Fruit fly (Drosophila melanogaster): ENCODE data around the gene CG2310.

CG2310 gene

DNA sequence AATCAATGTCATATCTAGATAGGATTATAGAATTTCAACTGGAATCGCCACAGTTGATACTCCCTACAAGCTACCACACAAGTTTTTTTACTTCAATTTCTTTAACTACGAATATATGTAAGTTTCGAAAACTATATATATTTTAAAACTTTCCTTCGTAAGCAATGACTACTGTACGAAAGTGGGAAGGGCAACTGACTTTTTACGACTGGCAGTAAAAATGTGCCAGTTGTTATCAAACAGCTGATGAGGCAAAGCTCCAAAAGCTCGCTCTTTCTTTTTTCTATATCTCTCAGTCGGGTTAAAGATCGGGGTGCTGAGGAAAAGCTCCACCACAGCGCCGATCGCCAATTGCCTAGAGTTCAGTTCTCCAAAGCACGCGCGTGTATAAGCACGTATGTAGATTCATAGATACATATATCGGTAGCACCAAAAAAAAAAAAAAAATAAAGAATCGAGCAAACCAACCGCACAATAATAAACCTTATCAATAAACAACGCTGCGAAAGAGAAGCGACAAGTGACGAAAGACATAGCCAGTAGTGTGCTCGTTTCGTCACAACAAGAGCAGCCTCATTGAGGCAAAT lies 14.3 kb downstream of the CG2310 start (continued):
- TF ChIP-seq CG11093 (GFP tag; IDR thresholded peaks at IDR 0.05) (0 out of 3 replicates have a peak, but pooled peaks have one; percentile 26), CG10431 (GFP tag; optimal IDR thresholded peaks at IDR 0.05) (no peak), Kr (GFP tag; optimal IDR thresholded peaks at IDR 0.05) (no peak), CG30403 (GFP tag; optimal IDR thresholded peaks at IDR 0.05) (peak; percentile 42), Fer2 (tag; optimal IDR thresholded peaks at IDR 0.05) (peak; percentile 9), CG7271 (tag; optimal IDR thresholded peaks at IDR 0.05) (no peak), Eip74EF (GFP tag; optimal IDR thresholded peaks at IDR 0.05) (peak in 1 of 2 experiments; percentile 82), TFAM (GFP tag; optimal IDR thresholded peaks at IDR 0.05) (no peak), ATbp (GFP tag; optimal IDR thresholded peaks at IDR 0.05) (peak; percentile 61), pita (GFP tag; optimal IDR thresholded peaks at IDR 0.05) (no peak), CG6791 (GFP tag; IDR thresholded peaks at IDR 0.05; ENCODE audit: partially characterized antibody) (no peak), HLH54F (GFP tag; optimal IDR thresholded peaks at IDR 0.05) (peak; percentile 20), Elba2 (GFP tag; optimal IDR thresholded peaks at IDR 0.05) (no peak), CG2120 (GFP tag; optimal IDR thresholded peaks at IDR 0.05) (peak; percentile 74), vfl (GFP tag; optimal IDR thresholded peaks at IDR 0.05) (no peak), CG9215 (GFP tag; IDR thresholded peaks at IDR 0.05) (no peak), amos (GFP tag; IDR thresholded peaks at IDR 0.05; ENCODE audit: partially characterized antibody) (peak; percentile 24; the same call in 1 of the 2 replicates), Xbp1 (GFP tag; optimal IDR thresholded peaks at IDR 0.05) (peak; percentile 47), CG2875 (GFP tag; optimal IDR thresholded peaks at IDR 0.05) (peak; percentile 34), Ets65A (GFP tag) (peak; percentile 94), CG9727 (GFP tag; optimal IDR thresholded peaks at IDR 0.05) (peak; percentile 38), CG1603 (tag; optimal IDR thresholded peaks at IDR 0.05) (peak; percentile 41), CG1529 (GFP tag; optimal IDR thresholded peaks at IDR 0.05) (peak; percentile 11), CG14014 (GFP tag; IDR thresholded peaks at IDR 0.05) (peak; percentile 75; the same call in 1 of the 2 replicates), Hr39 (optimal IDR thresholded peaks at IDR 0.05) (no peak), Awh (GFP tag; IDR thresholded peaks at IDR 0.05) (no peak), CG2199 (GFP tag; IDR thresholded peaks at IDR 0.05) (no peak), CG14860 (GFP tag; IDR thresholded peaks at IDR 0.05; ENCODE audit: partially characterized antibody) (no peak), CG31365 (tag; optimal IDR thresholded peaks at IDR 0.05) (peak; percentile 37), unpg (GFP tag; optimal IDR thresholded peaks at IDR 0.05) (peak; percentile 78), Rfx (GFP tag; IDR thresholded peaks at IDR 0.05) (peak; percentile 82), ftz-f1 (GFP tag; optimal IDR thresholded peaks at IDR 0.05) (peak; percentile 20), zen2 (GFP tag; IDR thresholded peaks at IDR 0.05; ENCODE audit: partially characterized antibody) (no peak), CG32772 (GFP tag; IDR thresholded peaks at IDR 0.05) (0 out of 2 replicates have a peak, but pooled peaks have one; percentile 6), CG13287 (GFP tag; IDR thresholded peaks at IDR 0.05; ENCODE audit: partially characterized antibody) (peak; percentile 34; the same call in 1 of the 2 replicates), CG16863 (GFP tag; optimal IDR thresholded peaks at IDR 0.05) (peak; percentile 7), Sox100B (GFP tag; optimal IDR thresholded peaks at IDR 0.05) (peak; percentile 61), CG1024 (GFP tag; IDR thresholded peaks at IDR 0.05) (no peak; the same call in 1 of the 2 replicates), CG6683 (GFP tag; optimal IDR thresholded peaks at IDR 0.05) (peak; percentile 24), lmd (GFP tag; IDR thresholded peaks at IDR 0.05) (peak; percentile 70), sr (GFP tag; IDR thresholded peaks at IDR 0.05) (0 out of 3 replicates have a peak, but pooled peaks have one; percentile 26), Ada2b (GFP tag; IDR thresholded peaks at IDR 0.05) (peak; percentile 79), sna (GFP tag; IDR thresholded peaks at IDR 0.05; ENCODE audit: partially characterized antibody) (no peak), CG30431 (GFP tag; optimal IDR thresholded peaks at IDR 0.05) (no peak), scrt (GFP tag; optimal IDR thresholded peaks at IDR 0.05) (peak; percentile 45), jigr1 (GFP tag; IDR thresholded peaks at IDR 0.05) (no peak), Mrtf (GFP tag; IDR thresholded peaks at IDR 0.05) (peak; percentile 57; the same call in 2 of the 3 replicates), CG9876 (GFP tag; optimal IDR thresholded peaks at IDR 0.05) (no peak), CHES-1-like (GFP tag; optimal IDR thresholded peaks at IDR 0.05) (peak; percentile 14), Mes4 (GFP tag; optimal IDR thresholded peaks at IDR 0.05) (peak; percentile 1)
